Fruit fly (Drosophila melanogaster): ENCODE data around the gene Sfp24Ba.

- TF ChIP-seq CG12942 (GFP tag; optimal IDR thresholded peaks at IDR 0.05) (no peak), sens (GFP tag) (no peak), CG7786 (GFP tag; optimal IDR thresholded peaks at IDR 0.05) (no peak), h (optimal IDR thresholded peaks at IDR 0.05) (no peak), CG16813 (GFP tag; IDR thresholded peaks at IDR 0.05; ENCODE audit: partially characterized antibody) (no peak), Drgx (GFP tag; IDR thresholded peaks at IDR 0.05) (no peak)
Observed at dm6 chr2L:3693805-3694204, 25.5 kb upstream of the Sfp24Ba start, which contains the start of gene Acp24A4.
